Fruit fly (Drosophila melanogaster): ENCODE results near the gene CG42502.

DNA sequence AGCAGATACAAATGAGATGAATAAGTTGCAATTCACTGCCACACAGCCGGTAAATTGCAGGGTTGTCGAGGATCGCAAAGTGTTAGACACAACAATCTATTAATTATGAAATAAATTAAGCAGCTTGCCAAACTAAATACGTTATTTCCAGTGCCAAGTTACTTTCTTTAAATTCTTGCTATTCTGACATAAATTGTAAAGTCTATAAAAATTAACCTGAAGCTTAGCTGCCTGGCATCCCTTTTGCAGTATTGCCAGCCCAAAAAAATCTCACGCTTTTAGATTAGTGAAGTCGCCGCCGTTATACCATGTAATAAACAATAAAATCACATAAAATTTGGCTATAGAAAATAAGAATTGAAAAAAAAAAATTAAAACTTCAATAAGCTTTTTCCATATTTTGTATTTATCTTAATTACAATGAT is 46.6 kb upstream of the CG42502 start:
- TF ChIP-seq CG9215 (GFP tag; IDR thresholded peaks at IDR 0.05) (peak; percentile 99), D19A (tag; optimal IDR thresholded peaks at IDR 0.05) (peak; percentile 70), CG3847 (GFP tag; IDR thresholded peaks at IDR 0.05) (peak; percentile 91), CG17359 (tag; optimal IDR thresholded peaks at IDR 0.05) (peak; percentile 92), Xbp1 (GFP tag; optimal IDR thresholded peaks at IDR 0.05) (peak; percentile 94), zfh2 (GFP tag; optimal IDR thresholded peaks at IDR 0.05) (peak; percentile 93)
